Fruit fly (Drosophila melanogaster): ENCODE measurements around the gene CG10375.

CG10375 gene

dm6 chr3R:23803668-23804067 lies 36.2 kb downstream of the CG10375 start, which contains the start of gene CG34355 (continued):
- TF ChIP-seq HLHmδ (GFP tag; optimal IDR thresholded peaks at IDR 0.05) = peak; percentile 86
- no peak for TF ChIP-seq CG1832 (GFP tag; optimal IDR thresholded peaks at IDR 0.05)
- TF ChIP-seq gce (GFP tag; IDR thresholded peaks at IDR 0.05) = no peak
- no peak for TF ChIP-seq CG8924 (tag; optimal IDR thresholded peaks at IDR 0.05)
- TF ChIP-seq fd102C (GFP tag; optimal IDR thresholded peaks at IDR 0.05) = peak; percentile 33
- no peak for TF ChIP-seq ato (GFP tag; IDR thresholded peaks at IDR 0.05; ENCODE audit: partially characterized antibody)
- no peak for TF ChIP-seq CG14050 (GFP tag; IDR thresholded peaks at IDR 0.05)
- peak; percentile 7 for TF ChIP-seq Bdp1 (GFP tag; optimal IDR thresholded peaks at IDR 0.05)
- peak; percentile 46 for TF ChIP-seq CG17186 (GFP tag; optimal IDR thresholded peaks at IDR 0.05)
- TF ChIP-seq Dll (GFP tag; IDR thresholded peaks at IDR 0.05; ENCODE audit: partially characterized antibody) = no peak
- TF ChIP-seq hb (GFP tag; IDR thresholded peaks at IDR 0.05; ENCODE audit: partially characterized antibody) = no peak
- peak; percentile 96 for TF ChIP-seq Ets97D (GFP tag; optimal IDR thresholded peaks at IDR 0.05)
- no peak for TF ChIP-seq vvl (GFP tag; IDR thresholded peaks at IDR 0.05)
- no peak for TF ChIP-seq CG4404 (GFP tag; IDR thresholded peaks at IDR 0.05)
- TF ChIP-seq ab (GFP tag; optimal IDR thresholded peaks at IDR 0.05) = no peak
- no peak for TF ChIP-seq Blimp-1 (GFP tag; optimal IDR thresholded peaks at IDR 0.05)
- TF ChIP-seq tll (GFP tag; optimal IDR thresholded peaks at IDR 0.05) = no peak
- TF ChIP-seq ac (GFP tag; optimal IDR thresholded peaks at IDR 0.05) = peak; percentile 18
- TF ChIP-seq Sox102F (GFP tag; optimal IDR thresholded peaks at IDR 0.05) = no peak
- no peak for TF ChIP-seq nerfin-2 (GFP tag; IDR thresholded peaks at IDR 0.05; ENCODE audit: partially characterized antibody)
- TF ChIP-seq CG1529 (GFP tag; optimal IDR thresholded peaks at IDR 0.05) = no peak
- no peak for TF ChIP-seq CG3838 (GFP tag; optimal IDR thresholded peaks at IDR 0.05)
- TF ChIP-seq pan (optimal IDR thresholded peaks at IDR 0.05) = no peak
- no peak for TF ChIP-seq pan (GFP tag; optimal IDR thresholded peaks at IDR 0.05 in 1 of 2, IDR thresholded peaks at IDR 0.05 in 1 of 2)
- TF ChIP-seq jigr1 (GFP tag; IDR thresholded peaks at IDR 0.05) = no peak
- TF ChIP-seq chn (GFP tag; optimal IDR thresholded peaks at IDR 0.05) = no peak
- no peak for TF ChIP-seq gfzf (GFP tag; optimal IDR thresholded peaks at IDR 0.05)
- TF ChIP-seq dan (GFP tag; IDR thresholded peaks at IDR 0.05) = no peak
- no peak for TF ChIP-seq ranshi (GFP tag; IDR thresholded peaks at IDR 0.05)
- no peak for TF ChIP-seq zfh1 (GFP tag; IDR thresholded peaks at IDR 0.05)
- no peak for TF ChIP-seq CG8765 (GFP tag; IDR thresholded peaks at IDR 0.05)
- TF ChIP-seq MBD-R2 (GFP tag; IDR thresholded peaks at IDR 0.05) = no peak
- peak; percentile 7 for TF ChIP-seq CG4328 (GFP tag; optimal IDR thresholded peaks at IDR 0.05)
- no peak for TF ChIP-seq CG8281 (tag; optimal IDR thresholded peaks at IDR 0.05)
- no peak for TF ChIP-seq ttk (GFP tag; IDR thresholded peaks at IDR 0.05)
- no peak for TF ChIP-seq nerfin-1 (tag; optimal IDR thresholded peaks at IDR 0.05)
- TF ChIP-seq nmo (GFP tag; optimal IDR thresholded peaks at IDR 0.05) = no peak
- no peak for TF ChIP-seq pnt (GFP tag; optimal IDR thresholded peaks at IDR 0.05)
- TF ChIP-seq sna (GFP tag; IDR thresholded peaks at IDR 0.05; ENCODE audit: partially characterized antibody) = no peak
- TF ChIP-seq Camta (GFP tag; optimal IDR thresholded peaks at IDR 0.05) = peak; percentile 25
- TF ChIP-seq CG13624 (GFP tag; optimal IDR thresholded peaks at IDR 0.05) = no peak
- TF ChIP-seq unpg (GFP tag; optimal IDR thresholded peaks at IDR 0.05) = no peak
- TF ChIP-seq slbo (GFP tag; IDR thresholded peaks at IDR 0.05) = no peak
- TF ChIP-seq CG30431 (GFP tag; optimal IDR thresholded peaks at IDR 0.05) = no peak
- TF ChIP-seq slp2 (GFP tag; optimal IDR thresholded peaks at IDR 0.05) = no peak
- no peak for TF ChIP-seq Antp (GFP tag; optimal IDR thresholded peaks at IDR 0.05)
- TF ChIP-seq Dad (GFP tag; optimal IDR thresholded peaks at IDR 0.05) = no peak
- peak; percentile 80 for TF ChIP-seq wek (GFP tag; optimal IDR thresholded peaks at IDR 0.05)
- TF ChIP-seq unc-4 (GFP tag; IDR thresholded peaks at IDR 0.05; ENCODE audit: partially characterized antibody) = no peak
- no peak for TF ChIP-seq Sox100B (GFP tag; optimal IDR thresholded peaks at IDR 0.05)
- TF ChIP-seq CG2712 (tag; optimal IDR thresholded peaks at IDR 0.05) = no peak

Measured in whole organism, embryonic.